Worm (Caenorhabditis elegans) whole organism, L3 larva: ENCODE measurements around the gene F56C3.9.

Experiments
- ama-1 ChIP-seq: fragments of 150-350 bp; optimal IDR thresholded peaks from 2 replicates; lab custom pipeline; 2018
- ceh-9 ChIP-seq: sonication (generic microtip); optimal IDR thresholded peaks from 2 replicates; lab custom pipeline; 2018; ENCODE audit warnings: missing biosample characterization, missing genetic modification characterization
- egl-27 ChIP-seq: sonication (generic microtip); optimal IDR thresholded peaks from 4 replicates; lab custom pipeline; 2017; ENCODE audit warnings: missing biosample characterization, missing genetic modification reagents, missing genetic modification characterization
- egl-5 ChIP-seq: fragments of 150-350 bp; optimal IDR thresholded peaks from 2 replicates; lab custom pipeline; 2017; ENCODE audit warnings: missing biosample characterization, missing genetic modification reagents, missing genetic modification characterization, inconsistent platforms
- elt-3 ChIP-seq, 3 experiments: fragments of 150-350 bp in 1 of 3; sonication (generic microtip) in 2 of 3; optimal IDR thresholded peaks; 2 replicates in 2 of 3; 4 replicates in 1 of 3; lab custom pipeline; 2014 to 2017; ENCODE audit warnings: missing biosample characterization in 3 of 3, missing genetic modification characterization in 3 of 3
- fos-1 ChIP-seq: fragments of 150-350 bp; optimal IDR thresholded peaks from 2 replicates; lab custom pipeline; 2014; ENCODE audit warnings: missing biosample characterization, missing genetic modification characterization
- lin-39 ChIP-seq: fragments of 150-350 bp; optimal IDR thresholded peaks from 2 replicates; lab custom pipeline; 2018; ENCODE audit warnings: missing biosample characterization, missing genetic modification reagents, missing genetic modification characterization
- nhr-12 ChIP-seq: fragments of 150-350 bp; optimal IDR thresholded peaks from 2 replicates; lab custom pipeline; 2014; ENCODE audit warnings: missing biosample characterization, missing genetic modification characterization
- nhr-67 ChIP-seq: fragments of 150-350 bp; optimal IDR thresholded peaks from 2 replicates; lab custom pipeline; 2014; ENCODE audit warnings: missing biosample characterization, missing genetic modification characterization
- pqm-1 ChIP-seq: fragments of 150-350 bp; optimal IDR thresholded peaks from 2 replicates; lab custom pipeline; 2017; ENCODE audit warnings: missing biosample characterization, missing genetic modification characterization, inconsistent platforms
- snpc-4 ChIP-seq: fragments of 150-350 bp; optimal IDR thresholded peaks from 2 replicates; lab custom pipeline; 2014; ENCODE audit warnings: missing biosample characterization, missing genetic modification characterization
- ztf-4 ChIP-seq: fragments of 150-350 bp; optimal IDR thresholded peaks from 2 replicates; lab custom pipeline; 2014; ENCODE audit warnings: missing biosample characterization, missing genetic modification characterization

- TF ChIP-seq egl-5 (tag; lab: Kevin White, UChicago) (no peak), nhr-67 (tag; lab: Kevin White, UChicago) (no peak), snpc-4 (no peak), egl-27 (tag; lab: Kevin White, UChicago) (no peak), elt-3 (tag; optimal IDR thresholded peaks at IDR 0.05; lab: Kevin White, UChicago) (no peak), ceh-9 (tag; lab: Kevin White, UChicago) (no peak), nhr-12 (no peak), fos-1 (tag; lab: Kevin White, UChicago) (no peak), lin-39 (tag; lab: Kevin White, UChicago) (no peak), pqm-1 (tag; lab: Kevin White, UChicago) (no peak), ztf-4 (tag; lab: Kevin White, UChicago) (no peak), ama-1 (lab: Kevin White, UChicago) (no peak)
Observed at ce11 chrX:1367416-1367815, 26.4 kb downstream of the F56C3.9 start, which contains the start of gene dgn-2.
